Fruit fly (Drosophila melanogaster): ENCODE measurements around the gene Spn.

The Spn gene

DNA sequence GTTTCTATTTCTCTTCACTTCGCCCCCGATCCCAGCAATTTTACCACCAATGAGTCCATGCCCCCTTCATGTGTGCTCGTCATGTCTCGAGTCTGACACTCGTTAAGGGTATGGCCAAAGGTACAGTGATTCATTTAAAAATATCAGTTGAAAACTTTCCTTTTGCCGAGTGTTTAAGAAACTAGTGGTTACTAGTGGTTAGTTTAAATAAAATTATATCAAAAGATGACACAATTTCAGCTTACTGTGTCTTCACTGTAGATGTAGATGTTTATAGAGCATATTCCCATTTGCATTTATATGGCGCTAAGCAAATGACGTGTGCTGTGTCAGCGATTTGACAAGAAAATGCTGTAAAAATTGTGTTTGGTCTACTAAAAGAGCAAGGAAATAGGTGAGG lies 21.7 kb downstream of the Spn start (continued):
- TF ChIP-seq CG6683 (GFP tag; optimal IDR thresholded peaks at IDR 0.05) (no peak), Atf3 (GFP tag; optimal IDR thresholded peaks at IDR 0.05) (no peak), CG13287 (GFP tag; IDR thresholded peaks at IDR 0.05; ENCODE audit: partially characterized antibody) (no peak), CG13624 (GFP tag; optimal IDR thresholded peaks at IDR 0.05) (no peak), sqz (GFP tag; optimal IDR thresholded peaks at IDR 0.05) (no peak), gsb-n (tag; optimal IDR thresholded peaks at IDR 0.05) (no peak), Hr51 (GFP tag; optimal IDR thresholded peaks at IDR 0.05) (peak in 1 of 2 experiments; percentile 43), CG4617 (GFP tag; optimal IDR thresholded peaks at IDR 0.05; ENCODE audit: borderline replicate concordance) (no peak), sob (GFP tag; IDR thresholded peaks at IDR 0.05) (peak; percentile 59; the same call in 1 of the 2 replicates), CG30403 (GFP tag; optimal IDR thresholded peaks at IDR 0.05) (peak; percentile 5), dpn (GFP tag; optimal IDR thresholded peaks at IDR 0.05) (no peak), CG13424 (tag; optimal IDR thresholded peaks at IDR 0.05) (peak; percentile 14), CG15696 (tag; optimal IDR thresholded peaks at IDR 0.05) (no peak), Drgx (GFP tag; IDR thresholded peaks at IDR 0.05) (peak; percentile 55), CG13775 (GFP tag; optimal IDR thresholded peaks at IDR 0.05) (no peak), run (tag; optimal IDR thresholded peaks at IDR 0.05) (no peak), stwl (tag; optimal IDR thresholded peaks at IDR 0.05) (no peak), Ada2b (GFP tag; IDR thresholded peaks at IDR 0.05) (peak; percentile 62), Mad (GFP tag; optimal IDR thresholded peaks at IDR 0.05) (no peak), CG17385 (GFP tag; optimal IDR thresholded peaks at IDR 0.05) (no peak), CG10565 (GFP tag; optimal IDR thresholded peaks at IDR 0.05) (no peak), zfh1 (GFP tag; IDR thresholded peaks at IDR 0.05) (peak; percentile 79), ab (GFP tag; optimal IDR thresholded peaks at IDR 0.05) (no peak), Eip74EF (GFP tag; optimal IDR thresholded peaks at IDR 0.05) (no peak), B-H2 (GFP tag; optimal IDR thresholded peaks at IDR 0.05) (no peak), CG8281 (tag; optimal IDR thresholded peaks at IDR 0.05) (no peak), NFAT (GFP tag; IDR thresholded peaks at IDR 0.05) (no peak), luna (GFP tag; optimal IDR thresholded peaks at IDR 0.05) (no peak), CTCF (GFP tag; optimal IDR thresholded peaks at IDR 0.05) (no peak), fu2 (GFP tag; optimal IDR thresholded peaks at IDR 0.05) (no peak), H15 (GFP tag; IDR thresholded peaks at IDR 0.05) (peak; percentile 70; the same call in 2 of the 3 replicates), Hey (tag; optimal IDR thresholded peaks at IDR 0.05) (no peak), Dref (GFP tag; IDR thresholded peaks at IDR 0.05) (no peak), MTF-1 (GFP tag; optimal IDR thresholded peaks at IDR 0.05; ENCODE audit: borderline replicate concordance) (no peak), CG18476 (GFP tag; optimal IDR thresholded peaks at IDR 0.05) (no peak), E2f2 (GFP tag; IDR thresholded peaks at IDR 0.05) (peak; percentile 23; the same call in 1 of the 2 replicates), Nf-YB (GFP tag; optimal IDR thresholded peaks at IDR 0.05) (no peak), slbo (GFP tag; IDR thresholded peaks at IDR 0.05) (peak; percentile 58), CG8089 (GFP tag; optimal IDR thresholded peaks at IDR 0.05) (no peak), peb (GFP tag; IDR thresholded peaks at IDR 0.05) (peak; percentile 31; the same call in 1 of the 2 replicates), Trl (optimal IDR thresholded peaks at IDR 0.05) (no peak), Trl (GFP tag; optimal IDR thresholded peaks at IDR 0.05) (no peak), croc (GFP tag; conservative IDR thresholded peaks at IDR 0.05) (peak; percentile 33; the same call in 2 of the 3 replicates), Med (GFP tag) (peak; percentile 90), Tbp (GFP tag; optimal IDR thresholded peaks at IDR 0.05) (no peak), CrebB (tag; optimal IDR thresholded peaks at IDR 0.05) (no peak), grn (GFP tag; optimal IDR thresholded peaks at IDR 0.05) (no peak), CG12659 (GFP tag; optimal IDR thresholded peaks at IDR 0.05) (no peak), CG5245 (GFP tag; optimal IDR thresholded peaks at IDR 0.05) (peak; percentile 6), fd102C (GFP tag; optimal IDR thresholded peaks at IDR 0.05) (no peak), al (GFP tag; IDR thresholded peaks at IDR 0.05) (no peak), CG17359 (tag; optimal IDR thresholded peaks at IDR 0.05) (peak; percentile 47)
